Worm (Caenorhabditis elegans) whole organism, midembryonic: ENCODE measurements around the gene Y59E9AL.8.

Experiments used
- T22C8.4 ChIP-seq: fragments of 200-800 bp; sonication (Bioruptor generic); IDR thresholded peaks from 2 replicates; pipeline ENCODE4 v1.3.6; 2022; ENCODE audit warnings: missing genetic modification characterization, missing compliant biosample characterization
- cog-1 ChIP-seq: sonication (generic microtip); optimal IDR thresholded peaks from 2 replicates; lab custom pipeline; 2016; ENCODE audit warnings: missing genetic modification characterization, missing compliant biosample characterization
- flt-1 ChIP-seq: fragments of 200-800 bp; sonication (Bioruptor generic); IDR thresholded peaks from 2 replicates; pipeline ENCODE4 v1.3.6; 2022; ENCODE audit warnings: missing genetic modification characterization, missing compliant biosample characterization
- klf-2 ChIP-seq: fragments of 200-800 bp; sonication (Bioruptor generic); conservative IDR thresholded peaks from 2 replicates; pipeline ENCODE4 v1.3.6; 2022; ENCODE audit warnings: missing genetic modification reagents, missing genetic modification characterization, missing compliant biosample characterization
- med-1 ChIP-seq: sonication (generic microtip); optimal IDR thresholded peaks from 2 replicates; lab custom pipeline; 2017; ENCODE audit warnings: missing genetic modification characterization, mild to moderate bottlenecking, missing compliant biosample characterization, antibody characterized with exemption, missing genetic modification reagents; ENCODE audit not compliant: insufficient read depth
- ref-1 ChIP-seq: fragments of 200-800 bp; sonication (Bioruptor generic); conservative IDR thresholded peaks from 2 replicates; pipeline ENCODE4 v1.3.6; 2022; ENCODE audit warnings: missing genetic modification reagents, missing genetic modification characterization, missing compliant biosample characterization
- tab-1 ChIP-seq: fragments of 200-800 bp; sonication (Bioruptor generic); IDR thresholded peaks from 2 replicates; pipeline ENCODE4 v1.3.6; 2022; ENCODE audit warnings: missing genetic modification characterization, missing compliant biosample characterization
- ztf-23 ChIP-seq: fragments of 200-800 bp; sonication (Bioruptor generic); IDR thresholded peaks from 2 replicates; pipeline ENCODE4 v1.3.6; 2022; ENCODE audit warnings: missing genetic modification reagents, missing genetic modification characterization, missing compliant biosample characterization
- ztf-29 ChIP-seq: fragments of 200-800 bp; sonication (Bioruptor generic); IDR thresholded peaks from 2 replicates; pipeline ENCODE4 v1.3.6; 2022; ENCODE audit warnings: missing genetic modification reagents, missing genetic modification characterization, missing compliant biosample characterization

Y59E9AL.8 gene

ce11 chrIV:5200813-5201212 lies 23.3 kb downstream of the Y59E9AL.8 start:
- TF ChIP-seq ref-1, result no peak
- no peak for TF ChIP-seq ztf-23
- TF ChIP-seq T22C8.4 (GFP tag; lab: Robert Waterston, UW), result no peak
- TF ChIP-seq med-1, result no peak
- TF ChIP-seq flt-1 (GFP tag; lab: Robert Waterston, UW), result no peak
- TF ChIP-seq ztf-29 (GFP tag; lab: Robert Waterston, UW), result no peak
- TF ChIP-seq tab-1 (GFP tag; lab: Robert Waterston, UW), result no peak
- no peak for TF ChIP-seq klf-2 (GFP tag; lab: Robert Waterston, UW)
- TF ChIP-seq cog-1 (tag; lab: Kevin White, UChicago), result no peak

DNA sequence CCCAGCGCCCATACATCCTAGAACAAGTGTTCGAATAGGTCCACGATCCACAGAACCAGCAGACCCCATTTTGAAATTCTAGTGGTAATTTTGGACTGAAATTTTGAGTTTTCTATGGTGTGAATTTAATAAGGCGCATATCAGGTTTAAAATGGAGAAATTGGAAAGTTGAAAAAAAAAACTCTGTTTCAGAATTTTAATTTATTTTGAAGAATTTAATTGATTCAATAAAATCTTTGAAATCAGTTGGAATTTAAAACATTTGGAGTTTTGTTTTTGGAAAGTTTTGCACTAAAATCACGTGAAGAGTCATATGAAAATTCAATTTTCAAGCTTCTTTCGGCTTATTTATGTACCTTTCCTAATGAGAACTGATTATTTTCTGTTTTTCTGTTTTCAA lies 28.6 kb downstream of the Y59E9AL.8 start, which contains the start of gene gpa-18:
Gene gpa-18, minus strand, starts transcription at position 101 of the 400 bp plus-strand sequence.
- no peak for TF ChIP-seq cog-1 (tag; lab: Kevin White, UChicago)
- TF ChIP-seq ref-1, result no peak
- TF ChIP-seq med-1, result no peak
- TF ChIP-seq ztf-29 (GFP tag; lab: Robert Waterston, UW), result no peak
- no peak for TF ChIP-seq tab-1 (GFP tag; lab: Robert Waterston, UW)
- no peak for TF ChIP-seq T22C8.4 (GFP tag; lab: Robert Waterston, UW)

- TF ChIP-seq med-1, result no peak
- TF ChIP-seq ztf-29 (GFP tag; lab: Robert Waterston, UW), result no peak
- no peak for TF ChIP-seq ztf-23
- TF ChIP-seq flt-1 (GFP tag; lab: Robert Waterston, UW), result no peak
- TF ChIP-seq klf-2 (GFP tag; lab: Robert Waterston, UW), result no peak
- TF ChIP-seq T22C8.4 (GFP tag; lab: Robert Waterston, UW), result no peak
- TF ChIP-seq cog-1 (tag; lab: Kevin White, UChicago), result no peak
- TF ChIP-seq ref-1, result no peak
- TF ChIP-seq tab-1 (GFP tag; lab: Robert Waterston, UW), result no peak
Observed at ce11 chrIV:5188051-5188450, 36.1 kb downstream of the Y59E9AL.8 start.

- TF ChIP-seq ztf-29 (GFP tag; lab: Robert Waterston, UW) (no peak), cog-1 (tag; lab: Kevin White, UChicago) (no peak), klf-2 (GFP tag; lab: Robert Waterston, UW) (no peak), med-1 (no peak), T22C8.4 (GFP tag; lab: Robert Waterston, UW) (no peak), ref-1 (no peak), flt-1 (GFP tag; lab: Robert Waterston, UW) (no peak), tab-1 (GFP tag; lab: Robert Waterston, UW) (no peak)
Observed at ce11 chrIV:5186480-5187205, 37.5 kb downstream of the Y59E9AL.8 start, which contains the start of the genes W03F8.6 and mtrf-1L. Gene W03F8.6, minus strand, starts transcription at chrIV:5186580. Gene mtrf-1L, plus strand, starts transcription at chrIV:5187155.

ce11 chrIV:5183755-5184166 lies 40.4 kb downstream of the Y59E9AL.8 start, which contains the start of gene W03F8.4:
Gene W03F8.4, plus strand, starts transcription at chrIV:5184123.
- no peak for TF ChIP-seq ztf-29 (GFP tag; lab: Robert Waterston, UW)
- TF ChIP-seq ztf-23, result peak; percentile 82; the same call in 1 of the 2 replicates
- TF ChIP-seq med-1, result peak; percentile 16
- no peak for TF ChIP-seq T22C8.4 (GFP tag; lab: Robert Waterston, UW)
- TF ChIP-seq tab-1 (GFP tag; lab: Robert Waterston, UW), result peak; percentile 70; the same call in 1 of the 2 replicates
- TF ChIP-seq klf-2 (GFP tag; lab: Robert Waterston, UW), result no peak
- 0 out of 2 replicates have a peak, but pooled peaks have one; percentile 25 for TF ChIP-seq ref-1
- peak; percentile 87 for TF ChIP-seq flt-1 (GFP tag; lab: Robert Waterston, UW)
- TF ChIP-seq cog-1 (tag; lab: Kevin White, UChicago), result peak; percentile 87
